Worm (Caenorhabditis elegans): ENCODE results near the gene F20B10.3.
"Not testable (repeated sequence)": the region's sequence is repeated elsewhere in the genome, so short reads cannot be mapped to it uniquely, and the experiment has no call there.

- not testable (repeated sequence) for TF ChIP-seq flt-1 (GFP tag; IDR thresholded peaks at IDR 0.05); klf-2 (GFP tag; conservative IDR thresholded peaks at IDR 0.05); cog-1 (tag; optimal IDR thresholded peaks at IDR 0.05); tab-1 (GFP tag; IDR thresholded peaks at IDR 0.05); T22C8.4 (GFP tag; IDR thresholded peaks at IDR 0.05); ztf-29 (GFP tag; IDR thresholded peaks at IDR 0.05); ztf-23 (GFP tag; IDR thresholded peaks at IDR 0.05); ref-1 (GFP tag; conservative IDR thresholded peaks at IDR 0.05)
Observed at ce11 chrIV:12178235-12178634, 10.2 kb downstream of the F20B10.3 start, which contains the start of gene nlr-1.
